Fruit fly (Drosophila melanogaster): ENCODE results near the gene galla-2.

Gene galla-2

DNA sequence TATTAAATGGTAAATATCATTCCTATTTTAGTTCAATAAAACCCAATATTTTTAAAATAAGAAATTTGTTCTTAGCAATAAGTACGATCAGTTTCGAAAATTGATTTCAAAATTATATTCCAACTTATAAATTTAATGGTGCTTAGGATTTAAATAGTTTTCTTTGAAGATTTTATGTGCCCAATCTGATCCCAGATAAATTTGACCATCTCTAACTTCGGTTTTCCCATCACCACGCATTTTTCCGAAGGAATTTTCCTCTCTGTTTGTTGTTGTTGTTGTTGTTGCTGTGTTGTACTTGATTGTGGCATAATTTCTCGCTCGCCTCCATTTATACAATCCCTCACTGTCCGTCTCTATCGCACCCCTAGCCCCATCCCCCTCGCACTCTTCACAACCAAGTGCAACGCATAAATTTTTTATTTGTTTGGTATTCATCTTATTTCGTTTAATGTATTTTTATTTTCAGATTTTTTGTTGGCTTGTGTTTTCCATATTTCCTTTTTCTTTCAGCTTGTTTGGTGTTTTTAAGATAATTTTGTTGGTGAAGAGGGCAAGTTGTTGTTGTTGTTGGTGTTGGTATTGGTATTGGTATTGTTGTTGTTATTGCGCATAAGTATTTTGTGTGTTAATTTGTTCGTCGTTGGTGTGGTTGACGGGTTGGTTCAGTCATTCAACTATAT is 32.9 kb upstream of the galla-2 start:
- TF ChIP-seq CG8478 (optimal IDR thresholded peaks at IDR 0.05) (no peak), CTCF (optimal IDR thresholded peaks at IDR 0.05) (no peak)

DNA sequence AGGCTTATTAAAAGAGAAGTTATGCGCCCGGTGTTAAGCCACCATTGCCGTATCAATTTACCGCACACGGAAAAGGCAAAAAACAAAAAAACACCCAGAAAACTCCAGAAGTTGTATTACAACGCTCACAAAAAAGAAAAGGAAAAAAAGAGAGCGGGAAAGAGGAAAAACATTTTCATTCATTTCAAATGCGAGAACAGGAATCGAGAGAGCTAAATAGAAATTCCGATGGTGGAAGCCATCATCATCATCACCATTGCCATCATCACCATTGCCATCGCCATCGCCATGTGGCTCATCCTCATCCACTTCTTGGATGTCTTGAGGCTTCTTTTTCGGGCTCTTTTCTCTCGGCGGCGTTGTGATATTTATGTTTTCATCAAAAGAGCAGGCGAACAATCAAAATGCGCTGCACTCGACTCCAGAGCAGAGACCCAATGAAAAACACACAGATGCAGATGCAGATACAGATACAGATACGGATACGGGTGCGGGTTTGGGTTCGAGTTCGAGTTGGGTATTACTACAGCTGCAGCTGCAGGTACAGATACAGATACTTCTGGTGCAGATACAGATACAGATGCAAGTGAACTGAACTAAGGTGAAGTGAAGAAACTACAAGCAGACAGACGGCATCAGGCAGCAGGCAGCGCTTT is 31.5 kb upstream of the galla-2 start:
- TF ChIP-seq CG8478 (optimal IDR thresholded peaks at IDR 0.05): no peak
- TF ChIP-seq CTCF (optimal IDR thresholded peaks at IDR 0.05): peak in 1 of 2 experiments; percentile 7

DNA sequence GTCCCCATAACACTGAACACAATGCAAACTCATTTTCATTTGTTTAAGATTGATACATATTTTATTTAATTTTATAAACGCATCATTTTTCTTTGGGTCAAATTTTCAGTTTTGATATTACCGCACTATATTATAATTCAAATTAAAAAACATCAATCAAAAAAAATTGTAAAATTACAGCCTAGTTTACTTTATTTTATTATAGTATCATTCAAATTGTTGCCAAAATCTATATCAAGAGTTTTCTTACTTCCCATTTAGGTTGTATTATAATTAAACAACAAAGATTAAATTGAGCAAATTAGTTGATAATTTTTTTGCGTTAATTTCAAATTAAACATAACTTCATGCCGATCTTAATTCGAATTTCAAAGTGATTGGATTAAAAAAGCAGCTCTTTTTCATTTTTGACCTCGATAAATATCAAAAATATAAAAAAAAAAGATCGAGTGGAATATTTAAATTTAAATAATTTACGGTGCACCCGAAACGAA is 30.8 kb upstream of the galla-2 start:
- no peak for TF ChIP-seq CG8478 (optimal IDR thresholded peaks at IDR 0.05)

DNA sequence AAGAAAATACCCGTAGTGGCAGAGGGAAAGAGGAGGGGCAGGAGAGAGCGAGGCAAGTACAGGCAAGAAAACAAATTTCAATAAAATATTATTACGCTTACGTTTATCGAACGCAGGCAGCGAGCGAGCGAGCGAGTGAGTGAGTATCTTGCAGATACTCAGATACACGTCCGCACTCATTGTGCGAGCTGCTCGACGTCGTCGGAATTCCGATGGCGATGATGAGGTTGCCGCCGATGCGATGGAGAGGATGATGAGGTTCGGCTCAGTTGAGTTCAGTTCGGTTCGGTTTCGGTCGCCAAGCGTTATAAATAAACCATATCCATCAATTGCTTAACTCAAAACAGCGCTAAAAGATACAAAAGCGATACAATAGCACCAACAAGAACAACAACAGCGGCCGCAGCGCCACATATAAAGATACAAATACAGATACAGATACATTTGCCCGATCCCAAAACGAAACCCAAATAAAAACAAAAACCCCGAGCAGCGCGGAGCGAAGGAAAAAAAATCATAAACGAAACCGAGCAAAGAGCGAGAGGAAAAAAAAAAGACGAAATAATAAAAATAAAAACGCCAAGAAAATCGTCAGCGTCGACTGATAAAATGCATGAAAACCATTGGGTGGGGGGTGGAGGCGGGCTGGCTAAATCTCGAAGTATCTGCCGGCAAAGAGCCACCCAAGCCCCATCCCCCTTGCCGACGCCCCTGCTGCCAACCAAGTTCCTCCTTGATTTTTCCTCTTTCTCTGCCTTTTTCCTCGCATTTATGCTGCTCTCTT is 30.2 kb upstream of the galla-2 start:
- TF ChIP-seq CTCF (optimal IDR thresholded peaks at IDR 0.05) (no peak), CG8478 (optimal IDR thresholded peaks at IDR 0.05) (no peak)

DNA sequence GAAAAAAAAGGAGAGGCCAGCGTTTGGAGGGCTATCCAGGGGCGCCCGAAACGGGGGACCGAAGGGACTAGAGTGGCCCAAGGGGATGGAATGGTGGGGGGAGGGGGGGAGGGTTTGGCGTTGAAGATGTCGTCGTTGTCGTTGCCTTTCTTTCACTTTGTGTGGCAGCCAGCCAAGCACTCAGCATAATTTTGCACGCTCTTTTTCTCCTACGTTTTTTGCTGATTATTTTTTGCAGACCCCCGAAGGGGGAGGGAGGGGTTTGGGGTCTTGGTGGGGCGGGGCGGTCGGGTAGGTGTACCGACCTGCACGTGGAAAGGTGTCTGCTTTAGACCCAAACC is 29.6 kb upstream of the galla-2 start:
- TF ChIP-seq CG8478 (optimal IDR thresholded peaks at IDR 0.05): no peak
- TF ChIP-seq CTCF (optimal IDR thresholded peaks at IDR 0.05): no peak

DNA sequence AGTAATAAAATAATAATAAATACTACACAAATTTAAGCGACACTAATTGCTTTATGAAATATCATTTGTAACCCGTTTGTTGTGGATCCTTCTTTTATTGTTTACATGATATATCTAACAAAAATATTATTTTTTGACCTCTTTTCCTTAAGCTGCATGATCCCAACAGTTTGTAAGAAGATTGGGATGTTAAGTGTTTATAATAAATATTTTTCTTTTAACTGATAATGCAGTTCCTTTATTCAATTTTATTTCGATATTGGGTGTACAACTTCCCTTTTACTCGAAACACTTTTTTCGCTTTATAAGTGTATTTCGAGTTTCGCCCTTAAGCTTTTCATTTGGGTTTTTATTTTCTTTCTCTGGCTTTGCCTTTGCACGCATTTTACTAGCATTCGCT is 29.1 kb upstream of the galla-2 start:
- TF ChIP-seq CG8478 (optimal IDR thresholded peaks at IDR 0.05): no peak
- TF ChIP-seq CTCF (optimal IDR thresholded peaks at IDR 0.05): no peak

DNA sequence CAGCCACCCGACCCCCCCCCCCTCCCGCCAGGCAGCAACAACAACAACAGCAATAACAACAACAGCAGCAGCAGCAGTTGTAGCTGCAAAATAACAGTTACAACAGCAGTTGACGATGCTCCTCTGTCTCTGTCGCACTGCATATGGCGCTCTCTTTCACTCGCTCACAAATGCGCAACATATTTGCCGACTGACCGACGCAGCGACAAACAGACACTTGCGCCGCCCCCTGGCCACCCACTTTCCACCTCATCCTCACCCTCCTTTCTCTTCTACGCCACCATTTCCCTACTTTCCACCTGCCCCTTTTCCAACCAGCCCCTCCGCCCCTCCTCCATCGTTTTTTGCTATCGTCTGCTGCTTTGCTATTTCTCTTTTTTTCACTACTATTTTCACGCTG is 28.7 kb upstream of the galla-2 start:
- TF ChIP-seq CTCF (optimal IDR thresholded peaks at IDR 0.05) (no peak), CG8478 (optimal IDR thresholded peaks at IDR 0.05) (no peak)

DNA sequence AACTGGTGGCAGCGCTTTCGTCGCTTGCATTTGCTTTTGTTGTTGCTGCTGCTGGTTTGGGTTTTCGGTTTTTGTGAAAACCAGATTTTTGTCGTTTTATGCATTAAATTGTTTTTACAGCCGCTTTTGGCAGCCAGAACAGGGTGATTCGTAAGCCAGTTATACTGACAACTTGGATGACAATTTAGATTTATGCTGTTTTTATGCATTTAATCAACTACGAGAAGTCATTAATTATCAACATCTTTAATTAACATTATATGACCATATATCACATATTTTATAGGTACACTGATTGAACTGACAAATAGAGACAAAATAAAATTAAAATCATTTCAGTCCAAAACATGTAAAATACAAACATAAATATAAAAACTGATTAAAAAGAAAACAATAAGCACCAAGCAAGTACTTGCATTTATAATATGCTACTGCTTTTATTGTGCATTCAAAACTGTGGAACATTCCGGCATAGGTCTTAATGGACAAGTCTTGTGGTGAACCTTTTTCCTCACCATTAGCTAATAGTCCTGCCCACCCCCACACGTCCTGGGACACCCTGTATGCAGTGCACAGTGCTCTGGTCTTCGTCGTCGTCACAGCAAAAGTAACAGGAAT is 27.8 kb upstream of the galla-2 start:
- TF ChIP-seq CTCF (optimal IDR thresholded peaks at IDR 0.05): no peak
- no peak for TF ChIP-seq CG8478 (optimal IDR thresholded peaks at IDR 0.05)

DNA sequence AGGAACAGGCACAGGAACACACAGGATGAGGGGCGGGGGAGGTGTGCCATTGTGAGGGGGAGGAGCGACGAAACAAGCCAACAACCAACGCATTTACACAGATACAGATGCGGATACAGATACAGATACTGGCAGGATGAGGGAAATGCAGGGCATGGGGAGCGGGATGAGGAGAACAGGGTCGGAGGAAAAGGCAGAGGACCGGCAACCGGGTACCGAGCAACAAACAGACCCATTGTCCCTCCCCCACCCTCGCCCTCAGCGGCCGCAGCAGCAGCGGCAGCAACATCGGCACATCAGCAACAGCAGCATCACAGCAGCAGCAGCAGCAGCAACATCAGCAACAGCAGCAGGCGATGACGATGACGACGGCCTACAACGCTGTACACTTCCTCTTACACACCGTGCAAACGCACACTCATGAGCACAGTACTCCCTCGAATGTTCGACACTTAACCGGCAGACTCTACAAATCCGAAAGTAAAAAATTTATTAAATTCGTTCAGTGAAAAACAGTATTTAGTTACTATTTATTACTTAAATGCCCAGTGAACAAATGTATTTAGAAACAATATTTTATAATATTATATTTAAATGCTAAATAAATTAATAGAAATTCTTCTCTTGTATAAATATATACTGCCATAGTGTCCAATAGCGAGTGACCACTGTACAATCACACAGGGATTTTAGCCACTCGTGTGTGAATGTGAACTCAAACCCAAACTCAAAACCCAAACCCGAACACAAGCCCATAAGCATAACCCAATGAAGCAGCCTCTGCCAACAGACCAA is 27.1 kb upstream of the galla-2 start:
- no peak for TF ChIP-seq CG8478 (optimal IDR thresholded peaks at IDR 0.05)
- TF ChIP-seq CTCF (optimal IDR thresholded peaks at IDR 0.05): no peak

DNA sequence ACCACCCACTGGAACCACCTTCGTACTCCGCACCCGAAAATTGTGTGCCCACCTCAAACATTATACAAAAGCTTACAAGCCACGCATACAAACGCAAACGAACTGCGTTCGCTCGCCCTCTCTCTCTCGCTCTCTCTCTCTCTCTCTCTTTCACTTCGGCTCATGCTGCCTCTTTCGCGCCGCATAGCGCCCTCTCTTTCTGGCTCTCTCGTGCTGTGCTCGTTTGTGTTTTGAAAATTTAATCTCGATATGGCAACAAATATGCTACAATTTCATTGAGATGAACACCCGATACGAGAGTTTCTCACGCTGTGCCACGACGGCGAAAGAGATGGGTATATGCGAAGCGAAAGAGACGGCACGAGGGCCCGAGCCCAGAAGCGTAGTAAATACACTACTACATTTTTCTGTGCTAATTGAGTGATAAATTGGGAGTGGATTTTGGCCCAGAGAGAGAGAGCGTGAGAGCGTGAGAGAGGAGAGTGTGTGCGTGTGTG is 26.1 kb upstream of the galla-2 start:
- no peak for TF ChIP-seq CG8478 (optimal IDR thresholded peaks at IDR 0.05)
- TF ChIP-seq CTCF (optimal IDR thresholded peaks at IDR 0.05): peak; percentile 41 to 53

DNA sequence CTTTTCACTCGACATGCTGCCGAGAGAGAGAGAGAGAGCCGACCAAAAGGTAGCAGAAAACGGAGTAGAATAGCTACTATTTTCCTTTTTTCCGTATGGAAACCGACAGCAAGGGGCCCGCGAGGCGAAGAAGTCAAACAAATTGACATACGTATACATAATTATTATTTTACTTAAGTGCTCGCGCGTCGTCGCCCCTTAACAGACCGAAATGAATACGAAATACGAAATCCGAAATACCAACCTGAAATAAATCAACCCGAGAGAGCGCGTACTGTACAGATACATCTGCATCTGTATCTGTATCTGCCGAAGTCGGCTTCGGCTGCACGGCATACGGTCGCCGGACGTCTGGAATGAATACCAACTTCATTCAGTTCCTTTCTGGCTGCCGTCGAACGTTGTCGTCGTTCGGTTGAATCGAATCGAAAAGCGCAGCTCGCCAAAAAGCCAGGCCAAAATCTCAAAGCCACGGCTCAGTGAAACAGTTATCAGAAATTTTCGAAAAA is 25.1 kb upstream of the galla-2 start:
- no peak for TF ChIP-seq CTCF (optimal IDR thresholded peaks at IDR 0.05)
- no peak for TF ChIP-seq CG8478 (optimal IDR thresholded peaks at IDR 0.05)

DNA sequence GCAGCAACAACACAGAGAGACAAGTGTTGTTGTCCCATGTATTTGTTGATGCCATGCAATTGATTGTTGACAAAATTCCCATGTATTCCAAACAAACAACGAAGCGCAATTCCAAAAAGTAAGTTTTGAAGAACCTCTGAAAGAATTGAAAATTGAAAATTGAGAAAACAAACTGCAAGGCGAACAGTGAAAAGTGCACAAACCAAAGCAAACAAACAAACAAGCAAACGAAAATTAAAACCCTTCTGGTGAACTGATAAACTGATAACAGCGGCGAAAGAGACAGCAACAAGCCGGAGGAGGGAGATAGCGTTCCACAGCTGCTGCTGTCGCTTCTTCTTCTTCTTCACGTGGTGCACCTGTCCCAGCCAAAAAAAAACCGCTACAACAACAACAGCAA is 24.1 kb upstream of the galla-2 start:
- TF ChIP-seq CTCF (optimal IDR thresholded peaks at IDR 0.05): no peak
- no peak for TF ChIP-seq CG8478 (optimal IDR thresholded peaks at IDR 0.05)

DNA sequence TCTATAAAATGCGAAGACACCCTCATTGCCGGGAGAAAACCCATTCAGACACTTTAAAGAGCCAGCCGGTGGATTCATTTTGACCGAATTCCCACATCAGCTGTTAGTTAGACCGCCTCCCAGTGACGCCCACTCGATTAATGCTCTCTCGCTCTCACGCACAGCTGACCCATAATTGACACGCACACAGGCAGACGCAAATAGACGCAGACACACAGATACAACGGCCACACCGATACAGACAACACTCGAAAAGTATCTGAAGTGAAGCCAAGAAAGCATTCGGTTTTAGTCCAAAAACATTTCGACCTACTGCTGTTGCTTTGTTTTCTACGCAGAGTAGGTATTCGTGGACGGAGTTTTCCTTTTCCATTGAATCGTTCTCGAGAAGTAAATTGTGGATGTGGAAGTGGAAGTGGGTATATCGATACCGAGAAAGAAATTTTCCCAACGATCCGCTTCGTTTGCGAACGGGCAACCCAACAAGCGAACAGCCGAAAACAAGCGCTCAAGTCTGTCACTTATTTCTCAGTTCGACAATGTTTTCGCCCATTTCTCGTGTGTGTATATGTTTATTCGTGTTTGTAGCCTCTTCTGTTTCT is 22.5 kb upstream of the galla-2 start:
- TF ChIP-seq CG8478 (optimal IDR thresholded peaks at IDR 0.05): no peak
- TF ChIP-seq CTCF (optimal IDR thresholded peaks at IDR 0.05): no peak

All from S2 (cell line).